Fruit fly (Drosophila melanogaster): Measurements from ENCODE around the gene Irk1.

dm6 chr3R:23175376-23175775 is 7.3 kb downstream of the Irk1 start:
- TF ChIP-seq CG8478 (optimal IDR thresholded peaks at IDR 0.05), result no peak
- no peak for TF ChIP-seq CTCF (optimal IDR thresholded peaks at IDR 0.05)

Data from S2 (cell line).